Worm (Caenorhabditis elegans) whole organism, young adult: ENCODE data around the gene tag-52.

ENCODE experiments used
- F52B5.7 ChIP-seq: sonication (generic microtip); optimal IDR thresholded peaks from 2 replicates; lab custom pipeline; 2016; ENCODE audit warnings: mild to moderate bottlenecking, missing genetic modification characterization, missing compliant biosample characterization
- ceh-27 ChIP-seq: fragments of 200-800 bp; sonication (Bioruptor generic); optimal IDR thresholded peaks from 2 replicates; lab custom pipeline; 2018; ENCODE audit warnings: mild to moderate bottlenecking, missing genetic modification characterization, moderate library complexity, missing compliant biosample characterization
- dox-1 ChIP-seq: fragments of 200-800 bp; sonication (Bioruptor generic); IDR thresholded peaks from 2 replicates; pipeline ENCODE4 v1.3.6; 2022; ENCODE audit warnings: missing genetic modification reagents, missing genetic modification characterization, missing compliant biosample characterization
- efl-1 ChIP-seq: fragments of 150-350 bp; optimal IDR thresholded peaks from 2 replicates; lab custom pipeline; 2014; ENCODE audit warnings: missing biosample characterization, missing genetic modification reagents, missing genetic modification characterization
- ets-4 ChIP-seq: fragments of 200-800 bp; sonication (Bioruptor generic); optimal IDR thresholded peaks from 2 replicates; lab custom pipeline; 2018; ENCODE audit warnings: mild to moderate bottlenecking, missing genetic modification characterization, missing compliant biosample characterization
- lir-1 ChIP-seq: fragments of 200-800 bp; sonication (Bioruptor generic); conservative IDR thresholded peaks from 2 replicates; pipeline ENCODE4 v1.3.6; 2022; ENCODE audit warnings: missing genetic modification reagents, missing genetic modification characterization, missing compliant biosample characterization
- nfya-1 ChIP-seq: sonication (generic microtip); optimal IDR thresholded peaks from 2 replicates; lab custom pipeline; 2017; ENCODE audit warnings: antibody characterized with exemption, missing compliant biosample characterization, missing genetic modification characterization, borderline replicate concordance; ENCODE audit not compliant: insufficient read depth
- sdz-38 ChIP-seq: sonication (generic microtip); optimal IDR thresholded peaks from 2 replicates; lab custom pipeline; 2016; ENCODE audit warnings: missing genotype, missing genetic modification characterization, missing compliant biosample characterization

DNA sequence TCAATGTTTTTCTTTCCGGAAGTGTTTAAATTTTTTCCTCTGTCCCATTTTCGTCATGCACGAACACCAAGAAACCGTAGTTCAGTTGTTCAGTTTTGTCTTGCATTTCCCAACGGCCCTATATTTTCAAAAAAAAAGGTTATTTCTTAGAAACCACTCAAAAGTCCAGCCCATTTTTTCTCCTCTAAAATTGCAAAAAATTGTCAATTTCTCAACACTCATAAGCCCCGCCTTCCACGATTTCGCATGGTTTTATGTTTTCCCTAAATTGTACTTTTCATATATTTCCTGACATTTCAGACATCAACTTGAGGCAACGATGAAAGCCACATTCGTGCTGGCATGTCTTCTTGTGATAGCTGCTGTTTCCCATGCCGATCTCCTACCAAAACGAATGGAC, 48.9 kb upstream of the tag-52 start, which contains the start of gene nlp-1:
- TF ChIP-seq dox-1 (no peak), nfya-1 (tag; lab: Kevin White, UChicago) (no peak), ceh-27 (GFP tag; lab: Kevin White, UChicago) (no peak), lir-1 (GFP tag; lab: Robert Waterston, UW) (no peak), ets-4 (no peak), efl-1 (GFP tag; lab: Kevin White, UChicago) (no peak), F52B5.7 (no peak), sdz-38 (tag; lab: Kevin White, UChicago) (no peak)
